Worm (Caenorhabditis elegans) whole organism, early embryonic: ENCODE results near the gene dao-3.

Source experiments
- F13C5.2 ChIP-seq: sonication (generic microtip); optimal IDR thresholded peaks from 2 replicates; lab custom pipeline; 2017; ENCODE audit warnings: mild to moderate bottlenecking, missing genetic modification characterization, inconsistent platforms, missing compliant biosample characterization
- aly-1 ChIP-seq: sonication (generic microtip); optimal IDR thresholded peaks from 2 replicates; lab custom pipeline; 2016; ENCODE audit warnings: missing genetic modification characterization, missing compliant biosample characterization
- ama-1 ChIP-seq: fragments of 150-350 bp; optimal IDR thresholded peaks from 2 replicates; lab custom pipeline; 2014
- ceh-13 ChIP-seq: fragments of 200-800 bp; sonication (Bioruptor generic); optimal IDR thresholded peaks from 2 replicates; lab custom pipeline; 2018; ENCODE audit warnings: mild to moderate bottlenecking, missing genetic modification characterization, missing compliant biosample characterization
- ceh-36 ChIP-seq: sonication (generic microtip); optimal IDR thresholded peaks from 2 replicates; lab custom pipeline; 2016; ENCODE audit warnings: missing genetic modification characterization, inconsistent platforms, missing compliant biosample characterization
- ets-7 ChIP-seq: sonication (generic microtip); optimal IDR thresholded peaks from 2 replicates; lab custom pipeline; 2016; ENCODE audit warnings: missing genotype, missing genetic modification characterization, missing compliant biosample characterization
- flt-1 ChIP-seq: fragments of 200-800 bp; sonication (Bioruptor generic); IDR thresholded peaks from 2 replicates; pipeline ENCODE4 v1.3.6; 2022; ENCODE audit warnings: missing genetic modification characterization, missing compliant biosample characterization
- hmbx-1 ChIP-seq: sonication (generic microtip); optimal IDR thresholded peaks from 2 replicates; lab custom pipeline; 2016; ENCODE audit warnings: mild to moderate bottlenecking, missing genetic modification characterization, missing compliant biosample characterization
- hnd-1 ChIP-seq: sonication (generic microtip); optimal IDR thresholded peaks from 2 replicates; lab custom pipeline; 2016; ENCODE audit warnings: missing genetic modification characterization, missing compliant biosample characterization
- pes-1 ChIP-seq: fragments of 200-800 bp; sonication (Bioruptor generic); IDR thresholded peaks from 2 replicates; pipeline ENCODE4 v1.3.6; 2022; ENCODE audit warnings: missing genetic modification reagents, missing genetic modification characterization, missing compliant biosample characterization
- scrt-1 ChIP-seq: fragments of 200-800 bp; sonication (Bioruptor generic); IDR thresholded peaks from 2 replicates; pipeline ENCODE4 v1.3.6; 2022; ENCODE audit warnings: missing genetic modification characterization, missing compliant biosample characterization
- sea-1 ChIP-seq: fragments of 200-800 bp; sonication (Bioruptor generic); conservative IDR thresholded peaks from 2 replicates; pipeline ENCODE4 v1.3.6; 2022; ENCODE audit warnings: missing genetic modification characterization, missing compliant biosample characterization
- tbx-11 ChIP-seq: fragments of 200-800 bp; sonication (Bioruptor generic); IDR thresholded peaks from 2 replicates; pipeline ENCODE4 v1.3.6; 2022; ENCODE audit warnings: missing genetic modification characterization, missing compliant biosample characterization
- tra-4 ChIP-seq: sonication (generic microtip); optimal IDR thresholded peaks from 2 replicates; lab custom pipeline; 2017; ENCODE audit warnings: missing genetic modification characterization, missing compliant biosample characterization

- TF ChIP-seq ets-7 (tag; lab: Kevin White, UChicago), result no peak
- no peak for TF ChIP-seq F13C5.2 (tag; lab: Kevin White, UChicago)
- no peak for TF ChIP-seq sea-1
- no peak for TF ChIP-seq ceh-13
- no peak for TF ChIP-seq aly-1 (tag; lab: Kevin White, UChicago)
- TF ChIP-seq ama-1 (lab: Kevin White, UChicago), result no peak
- no peak for TF ChIP-seq scrt-1 (GFP tag; lab: Robert Waterston, UW)
- TF ChIP-seq hnd-1, result no peak
- no peak for TF ChIP-seq ceh-36 (tag; lab: Kevin White, UChicago)
- no peak for TF ChIP-seq tbx-11 (GFP tag; lab: Robert Waterston, UW)
- no peak for TF ChIP-seq tra-4
- TF ChIP-seq pes-1 (GFP tag; lab: Robert Waterston, UW), result no peak
- TF ChIP-seq hmbx-1 (tag; lab: Kevin White, UChicago), result no peak
- no peak for TF ChIP-seq flt-1 (GFP tag; lab: Robert Waterston, UW)
Observed at ce11 chrX:8082703-8083102, 3.6 kb downstream of the dao-3 start.
